Fruit fly (Drosophila melanogaster) whole organism, wandering third instar larva: ENCODE measurements around the gene ppk24.

ENCODE experiments used
- Myc ChIP-seq: fragments of >200 bp; optimal IDR thresholded peaks from 2 replicates; lab custom pipeline; 2017
- Vsx2 ChIP-seq: fragments of 200-300, 225-300 bp; sonication (Bioruptor generic); optimal IDR thresholded peaks from 2 replicates; lab custom pipeline; 2018; ENCODE audit warnings: missing biosample characterization, missing genetic modification characterization; ENCODE audit not compliant: partially characterized antibody
- dl ChIP-seq, 2 experiments: fragments of 175-275, 200-275 bp in 1 of 2; fragments of 200-275 bp in 1 of 2; sonication (Bioruptor generic); optimal IDR thresholded peaks; lab custom pipeline; 2018; ENCODE audit warnings: mild to moderate bottlenecking in 2 of 2, missing biosample characterization in 2 of 2, missing genetic modification characterization in 2 of 2, moderate library complexity in 2 of 2; ENCODE audit not compliant: partially characterized antibody in 2 of 2, insufficient read depth in 1 of 2
- fru ChIP-seq: fragments of 200-800 bp; sonication (Bioruptor generic); optimal IDR thresholded peaks from 3 replicates; lab custom pipeline; 2016; ENCODE audit warnings: missing biosample characterization, mild to moderate bottlenecking, missing genetic modification characterization
- pan ChIP-seq: fragments of >200 bp; optimal IDR thresholded peaks from 2 replicates; lab custom pipeline; 2017
- sv ChIP-seq: fragments of 200-800 bp; sonication (Bioruptor generic); optimal IDR thresholded peaks from 3 replicates; lab custom pipeline; 2016; ENCODE audit warnings: missing biosample characterization, missing genetic modification characterization

DNA sequence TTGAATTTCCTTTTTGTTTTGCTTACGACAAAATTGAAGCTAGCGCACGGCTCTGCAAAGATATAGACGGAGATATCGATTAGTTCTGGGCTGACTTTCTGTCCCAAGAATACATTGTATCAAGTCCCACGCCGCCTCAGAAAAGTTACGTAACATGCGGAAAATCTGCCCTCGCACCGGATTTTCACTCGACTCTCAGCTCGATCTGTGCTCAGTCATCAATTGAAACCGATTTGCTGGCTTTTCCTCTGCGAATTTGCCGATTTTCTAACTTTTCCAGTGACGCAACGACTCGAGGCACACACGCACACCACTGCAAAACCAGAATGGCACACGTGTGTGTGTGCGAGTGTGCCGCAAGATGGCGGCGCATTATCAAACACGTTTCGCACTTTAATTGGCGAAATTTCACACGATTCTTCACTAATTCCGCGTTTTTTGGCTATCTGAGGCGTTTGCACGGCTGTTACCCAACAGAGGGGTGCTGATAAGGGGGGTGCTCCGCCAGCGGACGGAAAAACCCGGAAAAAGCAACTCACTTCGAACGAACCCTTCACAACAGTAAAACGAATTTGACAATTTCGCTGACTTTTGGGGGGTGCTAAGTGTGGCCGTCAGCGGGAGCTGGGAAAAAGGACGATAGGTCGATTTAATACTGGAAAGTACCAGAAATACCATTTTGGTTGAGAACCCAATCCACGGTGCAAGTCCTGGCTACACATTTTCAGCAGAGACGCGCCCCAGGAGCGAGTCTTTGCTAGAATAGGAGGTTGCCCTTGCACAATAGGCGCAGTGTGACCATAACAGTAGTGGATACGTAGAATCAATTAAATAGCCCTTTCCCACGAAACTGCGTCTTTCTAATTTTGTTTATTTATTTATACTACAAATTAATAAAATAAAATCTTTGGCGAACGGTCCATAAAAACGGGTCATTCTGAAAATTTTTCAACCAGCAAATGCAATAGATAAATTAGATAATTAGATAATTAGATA is 46.2 kb upstream of the ppk24 start, which contains the start of gene ATPsynC:
- TF ChIP-seq Myc (peak; percentile 4), pan (lab: Kevin White, UChicago) (no peak), sv (GFP tag; lab: Kevin White, UChicago) (peak; percentile 19), fru (GFP tag; lab: Kevin White, UChicago) (no peak), dl (GFP tag; optimal IDR thresholded peaks at IDR 0.05; lab: Kevin White, UChicago; ENCODE audit: insufficient read depth in 1 of 2, partially characterized antibody in 2 of 2) (peak; percentile 16 to 47), Vsx2 (no peak)
